Worm (Caenorhabditis elegans) whole organism, young adult: Measurements from ENCODE around the gene F22F4.5.

ENCODE experiments used
- F33H1.4 ChIP-seq: fragments of 200-800 bp; sonication (Bioruptor generic); IDR thresholded peaks from 2 replicates; pipeline ENCODE4 v1.3.6; 2022; ENCODE audit warnings: missing genetic modification reagents, missing genetic modification characterization, missing compliant biosample characterization
- F57A8.1 ChIP-seq: fragments of 200-800 bp; sonication (Bioruptor generic); optimal IDR thresholded peaks from 2 replicates; lab custom pipeline; 2018; ENCODE audit warnings: mild to moderate bottlenecking, missing genetic modification characterization, moderate library complexity, missing compliant biosample characterization
- Y67H2A.10 ChIP-seq: fragments of 200-800 bp; sonication (Bioruptor generic); conservative IDR thresholded peaks from 2 replicates; pipeline ENCODE4 v1.3.6; 2022; ENCODE audit warnings: missing genetic modification reagents, missing genetic modification characterization, missing compliant biosample characterization
- ama-1 ChIP-seq, 3 experiments: fragments of 150-350 bp in 1 of 3; sonication (generic microtip) in 2 of 3; optimal IDR thresholded peaks; 2 replicates each; lab custom pipeline; 2014 to 2018; ENCODE audit warnings: missing biosample characterization in 2 of 3, missing genetic modification characterization in 2 of 3, missing genetic modification reagents in 2 of 3
- die-1 ChIP-seq: sonication (generic microtip); optimal IDR thresholded peaks from 2 replicates; lab custom pipeline; 2016; ENCODE audit warnings: missing genotype, mild to moderate bottlenecking, missing genetic modification characterization, missing compliant biosample characterization
- dpff-1 ChIP-seq: sonication (generic microtip); optimal IDR thresholded peaks from 2 replicates; lab custom pipeline; 2017; ENCODE audit warnings: mild to moderate bottlenecking, missing genetic modification characterization, missing compliant biosample characterization
- dpl-1 ChIP-seq: fragments of 150-350 bp; optimal IDR thresholded peaks from 2 replicates; lab custom pipeline; 2014; ENCODE audit warnings: missing biosample characterization, missing genetic modification reagents, missing genetic modification characterization
- hmg-1.2 ChIP-seq: fragments of 200-800 bp; sonication (Bioruptor generic); IDR thresholded peaks from 2 replicates; pipeline ENCODE4 v1.3.6; 2022; ENCODE audit warnings: missing genetic modification reagents, missing genetic modification characterization, missing compliant biosample characterization
- madf-10 ChIP-seq: sonication (generic microtip); optimal IDR thresholded peaks from 2 replicates; lab custom pipeline; 2016; ENCODE audit warnings: mild to moderate bottlenecking, missing genetic modification characterization, missing compliant biosample characterization
- nfya-2 ChIP-seq: fragments of 200-800 bp; sonication (Bioruptor generic); IDR thresholded peaks from 2 replicates; pipeline ENCODE4 v1.3.6; 2022; ENCODE audit warnings: missing genetic modification reagents, missing genetic modification characterization, missing compliant biosample characterization
- pha-4 ChIP-seq: fragments of 150-350 bp; sonication (generic microtip); optimal IDR thresholded peaks from 2 replicates; lab custom pipeline; 2014; ENCODE audit warnings: missing biosample characterization, missing genetic modification reagents, missing genetic modification characterization
- somi-1 ChIP-seq: fragments of 200-800 bp; sonication (Bioruptor generic); optimal IDR thresholded peaks from 2 replicates; lab custom pipeline; 2018; ENCODE audit warnings: mild to moderate bottlenecking, missing genetic modification characterization, missing compliant biosample characterization
- ztf-26 ChIP-seq: sonication (generic microtip); optimal IDR thresholded peaks from 2 replicates; lab custom pipeline; 2017; ENCODE audit warnings: missing genetic modification characterization, missing compliant biosample characterization

DNA sequence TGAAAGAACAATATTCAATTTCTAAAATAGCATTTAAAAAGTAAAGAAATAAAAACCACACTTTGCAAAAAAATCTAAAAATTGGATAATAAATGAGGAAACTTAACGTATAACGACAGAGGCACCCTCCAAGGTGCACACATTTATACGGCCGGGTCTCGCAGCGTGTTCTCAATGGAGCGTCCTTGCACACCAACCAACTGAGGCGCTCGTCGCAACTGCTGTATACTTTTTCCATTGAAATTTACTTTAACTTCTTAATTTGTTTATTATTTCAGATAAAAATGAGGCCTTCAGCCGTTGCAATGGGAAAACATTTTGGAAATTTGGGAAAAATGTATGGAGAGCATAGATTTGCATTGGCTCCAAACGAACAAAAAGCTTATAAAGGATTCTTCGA is 39.5 kb downstream of the F22F4.5 start, which contains the start of the genes R07E4.5 and R07E4.3:
- TF ChIP-seq F57A8.1 (GFP tag; lab: Kevin White, UChicago) (no peak), Y67H2A.10 (no peak), somi-1 (no peak), hmg-1.2 (no peak), die-1 (tag; lab: Kevin White, UChicago) (no peak), ama-1 (optimal IDR thresholded peaks at IDR 0.05; lab: Kevin White, UChicago) (no peak), ama-1 (GFP tag; optimal IDR thresholded peaks at IDR 0.05; lab: Kevin White, UChicago) (no peak), F33H1.4 (GFP tag; lab: Robert Waterston, UW) (peak; percentile 72), ztf-26 (tag; lab: Kevin White, UChicago) (no peak), dpl-1 (GFP tag; lab: Kevin White, UChicago) (no peak), dpff-1 (tag; lab: Kevin White, UChicago) (no peak), nfya-2 (GFP tag; lab: Robert Waterston, UW) (no peak), madf-10 (no peak), pha-4 (tag; lab: Kevin White, UChicago) (peak; percentile 31)
